Worm (Caenorhabditis elegans) whole organism, L1 larva: ENCODE measurements around the gene acr-15.

ENCODE experiments used
- C16A3.4 ChIP-seq: fragments of 150-350 bp; optimal IDR thresholded peaks from 2 replicates; lab custom pipeline; 2014; ENCODE audit warnings: missing biosample characterization, missing genetic modification characterization
- C34B4.2 ChIP-seq: sonication (generic microtip); optimal IDR thresholded peaks from 2 replicates; lab custom pipeline; 2017; ENCODE audit warnings: mild to moderate bottlenecking, missing genetic modification characterization, missing compliant biosample characterization
- F16B12.6 ChIP-seq: fragments of 150-350 bp; optimal IDR thresholded peaks from 2 replicates; lab custom pipeline; 2014; ENCODE audit warnings: missing biosample characterization, missing genetic modification characterization
- aha-1 ChIP-seq: fragments of 150-350 bp; optimal IDR thresholded peaks from 2 replicates; lab custom pipeline; 2014; ENCODE audit warnings: missing biosample characterization, missing genetic modification characterization
- alr-1 ChIP-seq: fragments of 200-800 bp; sonication (Bioruptor generic); optimal IDR thresholded peaks from 2 replicates; lab custom pipeline; 2018; ENCODE audit warnings: borderline replicate concordance, mild to moderate bottlenecking, missing genetic modification characterization, missing compliant biosample characterization
- aly-2 ChIP-seq: fragments of 150-350 bp; optimal IDR thresholded peaks from 2 replicates; lab custom pipeline; 2014; ENCODE audit warnings: missing biosample characterization, missing genetic modification characterization
- ama-1 ChIP-seq: fragments of 150-350 bp; optimal IDR thresholded peaks from 2 replicates; lab custom pipeline; 2014
- blmp-1 ChIP-seq: fragments of 150-350 bp; optimal IDR thresholded peaks from 2 replicates; lab custom pipeline; 2014; ENCODE audit warnings: missing biosample characterization, missing genetic modification characterization
- ceh-8 ChIP-seq: fragments of 200-800 bp; sonication (Bioruptor generic); optimal IDR thresholded peaks from 2 replicates; lab custom pipeline; 2018; ENCODE audit warnings: mild to moderate bottlenecking, missing genetic modification characterization, moderate library complexity, missing compliant biosample characterization
- ces-1 ChIP-seq: fragments of 150-350 bp; optimal IDR thresholded peaks from 2 replicates; lab custom pipeline; 2014; ENCODE audit warnings: missing biosample characterization, missing genetic modification reagents, missing genetic modification characterization
- dpl-1 ChIP-seq, 3 experiments: fragments of 150-350 bp in 2 of 3; sonication (generic microtip) in 1 of 3; optimal IDR thresholded peaks; 2 replicates each; lab custom pipeline; 2014 to 2017; ENCODE audit warnings: missing biosample characterization in 3 of 3, missing genetic modification characterization in 3 of 3, missing genetic modification reagents in 3 of 3
- dsc-1 ChIP-seq: sonication (generic microtip); optimal IDR thresholded peaks from 2 replicates; lab custom pipeline; 2016; ENCODE audit warnings: mild to moderate bottlenecking, missing genetic modification characterization, missing compliant biosample characterization
- efl-1 ChIP-seq, 4 experiments: fragments of 150-350 bp; optimal IDR thresholded peaks in 3 of 4; peaks in 1 of 4; 1 replicate in 1 of 4; 2 replicates in 3 of 4; lab custom pipeline; 2014; ENCODE audit warnings: missing biosample characterization in 2 of 4, missing genetic modification characterization in 2 of 4, missing genetic modification reagents in 2 of 4
- efl-3 ChIP-seq: fragments of 200-800 bp; sonication (Bioruptor generic); optimal IDR thresholded peaks from 2 replicates; lab custom pipeline; 2018; ENCODE audit warnings: mild to moderate bottlenecking, missing genetic modification characterization, missing compliant biosample characterization
- egl-27 ChIP-seq, 2 experiments: fragments of 150-350 bp in 1 of 2; sonication (generic microtip); optimal IDR thresholded peaks; 3 replicates each; lab custom pipeline; 2017 to 2018; ENCODE audit warnings: missing biosample characterization in 2 of 2, missing genetic modification characterization in 2 of 2, missing genetic modification reagents in 2 of 2
- elt-3 ChIP-seq, 6 experiments: fragments of 150-350 bp in 1 of 6; sonication (generic microtip); optimal IDR thresholded peaks; 2 replicates each; lab custom pipeline; 2017 to 2018; ENCODE audit warnings: missing biosample characterization in 6 of 6, missing genetic modification characterization in 6 of 6, inconsistent platforms in 1 of 6
- fkh-8 ChIP-seq: sonication (generic microtip); optimal IDR thresholded peaks from 2 replicates; lab custom pipeline; 2016; ENCODE audit warnings: mild to moderate bottlenecking, missing genetic modification characterization, missing compliant biosample characterization
- fos-1 ChIP-seq: fragments of 150-350 bp; optimal IDR thresholded peaks from 2 replicates; lab custom pipeline; 2014; ENCODE audit warnings: missing biosample characterization, missing genetic modification characterization
- grh-1 ChIP-seq: fragments of 200-800 bp; sonication (Bioruptor generic); IDR thresholded peaks from 2 replicates; pipeline ENCODE4 v1.3.6; 2022; ENCODE audit warnings: missing genetic modification reagents, missing genetic modification characterization, missing compliant biosample characterization
- hlh-4 ChIP-seq: sonication (generic microtip); optimal IDR thresholded peaks from 2 replicates; lab custom pipeline; 2016; ENCODE audit warnings: mild to moderate bottlenecking, missing genetic modification characterization, missing compliant biosample characterization
- irx-1 ChIP-seq: sonication (generic microtip); optimal IDR thresholded peaks from 2 replicates; lab custom pipeline; 2016; ENCODE audit warnings: missing genetic modification characterization, missing compliant biosample characterization
- jun-1 ChIP-seq: fragments of 150-350 bp; optimal IDR thresholded peaks from 2 replicates; lab custom pipeline; 2014; ENCODE audit warnings: missing biosample characterization, missing genetic modification reagents, missing genetic modification characterization
- lin-14 ChIP-seq: fragments of 200-800 bp; sonication (Bioruptor generic); optimal IDR thresholded peaks from 2 replicates; lab custom pipeline; 2018; ENCODE audit warnings: mild to moderate bottlenecking, missing genetic modification characterization, moderate library complexity, missing compliant biosample characterization
- lin-15B ChIP-seq: fragments of 150-350 bp; sonication (generic microtip); optimal IDR thresholded peaks from 3 replicates; lab custom pipeline; 2014; ENCODE audit warnings: missing biosample characterization, missing genetic modification characterization
- lin-35 ChIP-seq, 2 experiments: fragments of 150-350 bp; optimal IDR thresholded peaks; 2 replicates each; lab custom pipeline; 2014; ENCODE audit warnings: missing biosample characterization in 2 of 2, missing genetic modification characterization in 2 of 2, missing genetic modification reagents in 2 of 2
- lin-39 ChIP-seq: fragments of 150-350 bp; optimal IDR thresholded peaks from 2 replicates; lab custom pipeline; 2014; ENCODE audit warnings: missing biosample characterization, missing genetic modification reagents, missing genetic modification characterization
- lir-3 ChIP-seq: sonication (generic microtip); optimal IDR thresholded peaks from 2 replicates; lab custom pipeline; 2016; ENCODE audit warnings: mild to moderate bottlenecking, missing genetic modification characterization, moderate library complexity, missing compliant biosample characterization; ENCODE audit not compliant: poor library complexity
- mep-1 ChIP-seq: fragments of 150-350 bp; optimal IDR thresholded peaks from 2 replicates; lab custom pipeline; 2014; ENCODE audit warnings: missing biosample characterization, missing genetic modification characterization
- nhr-12 ChIP-seq: sonication (generic microtip); optimal IDR thresholded peaks from 2 replicates; lab custom pipeline; 2017; ENCODE audit warnings: missing biosample characterization, missing genetic modification characterization
- nhr-19 ChIP-seq: fragments of 200-800 bp; sonication (Bioruptor generic); conservative IDR thresholded peaks from 2 replicates; pipeline ENCODE4 v1.3.6; 2022; ENCODE audit warnings: missing genetic modification characterization, missing compliant biosample characterization
- nhr-20 ChIP-seq: sonication (generic microtip); optimal IDR thresholded peaks from 2 replicates; lab custom pipeline; 2016; ENCODE audit warnings: mild to moderate bottlenecking, missing genetic modification characterization, missing compliant biosample characterization
- nhr-237 ChIP-seq: fragments of 150-350 bp; optimal IDR thresholded peaks from 2 replicates; lab custom pipeline; 2014; ENCODE audit warnings: missing biosample characterization, missing genetic modification characterization
- nhr-28 ChIP-seq: fragments of 150-350 bp; optimal IDR thresholded peaks from 2 replicates; lab custom pipeline; 2014; ENCODE audit warnings: missing biosample characterization, missing genetic modification characterization
- nhr-47 ChIP-seq: sonication (generic microtip); optimal IDR thresholded peaks from 2 replicates; lab custom pipeline; 2016; ENCODE audit warnings: mild to moderate bottlenecking, missing genetic modification characterization, moderate library complexity, missing compliant biosample characterization
- nhr-76 ChIP-seq: sonication (generic microtip); optimal IDR thresholded peaks from 2 replicates; lab custom pipeline; 2017; ENCODE audit warnings: missing biosample characterization, missing genetic modification characterization
- nhr-77 ChIP-seq: fragments of 150-350 bp; optimal IDR thresholded peaks from 2 replicates; lab custom pipeline; 2014; ENCODE audit warnings: missing biosample characterization, missing genetic modification characterization
- nhr-84 ChIP-seq: sonication (generic microtip); optimal IDR thresholded peaks from 2 replicates; lab custom pipeline; 2017; ENCODE audit warnings: missing biosample characterization, missing genetic modification characterization
- nhr-90 ChIP-seq: sonication (generic microtip); optimal IDR thresholded peaks from 2 replicates; lab custom pipeline; 2016; ENCODE audit warnings: mild to moderate bottlenecking, missing genetic modification characterization, missing compliant biosample characterization; ENCODE audit not compliant: poor library complexity
- pag-3 ChIP-seq: sonication (generic microtip); optimal IDR thresholded peaks from 2 replicates; lab custom pipeline; 2017; ENCODE audit warnings: missing genetic modification characterization, mild to moderate bottlenecking, missing compliant biosample characterization, antibody characterized with exemption, borderline replicate concordance; ENCODE audit not compliant: insufficient read depth
- pqm-1 ChIP-seq: sonication (generic microtip); optimal IDR thresholded peaks from 3 replicates; lab custom pipeline; 2017; ENCODE audit warnings: missing biosample characterization, missing genetic modification characterization
- skn-1 ChIP-seq: fragments of 150-350 bp; optimal IDR thresholded peaks from 2 replicates; lab custom pipeline; 2014; ENCODE audit warnings: missing biosample characterization, missing genetic modification characterization
- snpc-4 ChIP-seq: fragments of 150-350 bp; optimal IDR thresholded peaks from 2 replicates; lab custom pipeline; 2014; ENCODE audit warnings: missing biosample characterization, missing genetic modification characterization
- snu-23 ChIP-seq: sonication (generic microtip); optimal IDR thresholded peaks from 2 replicates; lab custom pipeline; 2016; ENCODE audit warnings: missing genetic modification characterization, missing compliant biosample characterization
- sox-4 ChIP-seq: sonication (generic microtip); optimal IDR thresholded peaks from 2 replicates; lab custom pipeline; 2016; ENCODE audit warnings: missing genetic modification characterization, missing compliant biosample characterization
- sptf-1 ChIP-seq: fragments of 150-350 bp; optimal IDR thresholded peaks from 2 replicates; lab custom pipeline; 2014; ENCODE audit warnings: missing biosample characterization, missing genetic modification characterization
- tbx-2 ChIP-seq: sonication (generic microtip); optimal IDR thresholded peaks from 2 replicates; lab custom pipeline; 2016; ENCODE audit warnings: missing genetic modification characterization, missing compliant biosample characterization
- xbp-1 ChIP-seq: sonication (generic microtip); optimal IDR thresholded peaks from 2 replicates; lab custom pipeline; 2016; ENCODE audit warnings: missing genetic modification characterization, missing compliant biosample characterization
- zip-4 ChIP-seq: fragments of 200-800 bp; sonication (Bioruptor generic); optimal IDR thresholded peaks from 2 replicates; lab custom pipeline; 2018; ENCODE audit warnings: mild to moderate bottlenecking, missing genetic modification characterization, moderate library complexity, missing compliant biosample characterization

Gene acr-15

ce11 chrV:8565075-8565474 is 12.6 kb downstream of the acr-15 start, which contains the start of gene F25G6.8:
F25G6.8 (minus strand) TSS chrV:8565175.
- no peak for TF ChIP-seq efl-3
- TF ChIP-seq lin-15B (tag; lab: Kevin White, UChicago) = no peak
- no peak for TF ChIP-seq elt-3 (tag; optimal IDR thresholded peaks at IDR 0.05; lab: Kevin White, UChicago)
- TF ChIP-seq fkh-8 (tag; lab: Kevin White, UChicago) = no peak
- no peak for TF ChIP-seq fos-1 (tag; lab: Kevin White, UChicago)
- TF ChIP-seq sox-4 (tag; lab: Kevin White, UChicago) = no peak
- TF ChIP-seq C34B4.2 (tag; lab: Kevin White, UChicago) = no peak
- TF ChIP-seq nhr-77 (tag; lab: Kevin White, UChicago) = no peak
- TF ChIP-seq egl-27 (tag; optimal IDR thresholded peaks at IDR 0.05; lab: Kevin White, UChicago) = no peak
- TF ChIP-seq irx-1 (tag; lab: Kevin White, UChicago) = no peak

ce11 chrV:8569172-8569571 is 16.7 kb downstream of the acr-15 start:
- TF ChIP-seq pag-3 (tag; lab: Kevin White, UChicago) (no peak), efl-1 (optimal IDR thresholded peaks at IDR 0.05; lab: Kevin White, UChicago) (no peak), efl-1 (GFP tag; optimal IDR thresholded peaks at IDR 0.05 in 1 of 2; lab: Kevin White, UChicago) (peak in 1 of 2 experiments; percentile 76)

ce11 chrV:8569841-8570361 is 17.4 kb downstream of the acr-15 start, which contains the start of the genes F25G6.9 and symk-1:
F25G6.9 (minus strand) TSS chrV:8570000.
symk-1 (plus strand) TSS chrV:8570311.
- TF ChIP-seq zip-4 (GFP tag; lab: Kevin White, UChicago) (peak; percentile 44), F16B12.6 (peak; percentile 3), ceh-8 (peak; percentile 37), alr-1 (tag; lab: Kevin White, UChicago) (no peak), nhr-28 (no peak), skn-1 (tag; lab: Kevin White, UChicago) (peak; percentile 52), nhr-47 (tag; lab: Kevin White, UChicago) (peak; percentile 89), aha-1 (tag; lab: Kevin White, UChicago) (no peak), tbx-2 (tag; lab: Kevin White, UChicago) (peak; percentile 81), lin-14 (GFP tag; lab: Kevin White, UChicago) (peak; percentile 72), snpc-4 (tag; lab: Kevin White, UChicago) (peak; percentile 75), mep-1 (tag; lab: Kevin White, UChicago) (peak; percentile 87), ama-1 (lab: Kevin White, UChicago) (no peak), pqm-1 (no peak), ces-1 (no peak), aly-2 (tag; lab: Kevin White, UChicago) (peak; percentile 56), blmp-1 (tag; lab: Kevin White, UChicago) (no peak), lin-39 (tag; lab: Kevin White, UChicago) (peak; percentile 76), pag-3 (tag; lab: Kevin White, UChicago) (no peak), dsc-1 (tag; lab: Kevin White, UChicago) (peak; percentile 82), sox-4 (tag; lab: Kevin White, UChicago) (peak; percentile 57), nhr-84 (tag; lab: Kevin White, UChicago) (no peak), xbp-1 (tag; lab: Kevin White, UChicago) (peak; percentile 76), snu-23 (GFP tag; lab: Kevin White, UChicago) (peak; percentile 81), nhr-20 (tag; lab: Kevin White, UChicago) (peak; percentile 77), dpl-1 (GFP tag; optimal IDR thresholded peaks at IDR 0.05; lab: Kevin White, UChicago) (peak; percentile 61 to 75 (median 71)), lin-35 (GFP tag; optimal IDR thresholded peaks at IDR 0.05; lab: Kevin White, UChicago) (peak; percentile 70 to 73), lir-3 (tag; lab: Kevin White, UChicago) (peak; percentile 47), nhr-19 (GFP tag; lab: Robert Waterston, UW) (peak; percentile 82), nhr-237 (tag; lab: Kevin White, UChicago) (no peak), lin-15B (tag; lab: Kevin White, UChicago) (peak; percentile 16), grh-1 (GFP tag; lab: Robert Waterston, UW) (peak; percentile 44), hlh-4 (no peak), nhr-12 (no peak), nhr-76 (tag; lab: Kevin White, UChicago) (no peak), sptf-1 (tag; lab: Kevin White, UChicago) (no peak), efl-3 (no peak), jun-1 (tag; lab: Kevin White, UChicago) (no peak), C16A3.4 (tag; lab: Kevin White, UChicago) (peak; percentile 10), nhr-90 (tag; lab: Kevin White, UChicago) (peak; percentile 79)
